Fruit fly (Drosophila melanogaster): ENCODE measurements around the gene CG42729.
A peak's percentile ranks its signal among the peaks of the same experiment; 100 is the strongest.

The CG42729 gene

DNA sequence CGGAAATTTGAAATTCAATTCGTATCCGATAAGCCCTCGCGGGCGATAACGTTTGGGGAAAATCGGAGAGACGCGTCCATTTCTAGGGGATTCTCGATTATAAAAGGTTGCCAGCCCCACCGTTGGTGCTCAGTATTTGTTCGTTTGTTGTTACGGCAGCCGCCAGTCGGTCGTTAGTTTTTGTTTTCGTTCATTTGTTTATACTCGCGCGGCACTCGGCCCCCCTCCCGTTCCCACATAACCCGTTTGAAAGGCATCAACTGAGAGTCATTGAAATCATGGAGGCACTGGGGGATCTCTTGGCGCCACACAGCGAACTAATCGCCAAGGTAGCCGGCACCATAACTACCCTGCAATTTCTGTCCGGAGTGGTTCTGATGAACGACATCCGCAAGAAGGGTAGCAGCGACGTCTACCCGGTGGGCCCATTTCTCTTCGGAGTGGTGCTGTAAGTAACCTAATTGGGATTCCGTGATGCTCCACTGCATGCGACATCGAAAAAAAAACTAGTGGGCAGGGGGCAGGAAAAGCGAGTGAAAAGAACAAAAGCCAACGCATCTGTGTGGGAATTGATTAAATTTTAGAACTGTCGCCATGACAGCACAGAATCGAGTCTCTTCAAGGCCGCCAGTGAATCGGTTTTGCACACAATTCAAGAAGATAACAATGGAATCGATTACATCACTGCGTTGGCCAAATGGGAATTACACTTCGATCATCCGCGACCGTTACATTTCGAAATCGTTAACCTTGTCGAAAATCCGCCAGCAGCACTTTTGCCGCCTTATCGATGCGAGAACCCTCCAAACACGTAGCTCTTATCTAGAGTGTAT is 26.3 kb downstream of the CG42729 start, which contains the start of gene CG7272 (continued):
- peak in 1 of 2 experiments; percentile 78 for TF ChIP-seq Pdp1 (GFP tag; optimal IDR thresholded peaks at IDR 0.05)
- TF ChIP-seq trem (tag; optimal IDR thresholded peaks at IDR 0.05) = peak; percentile 97
- TF ChIP-seq Ets97D (GFP tag; optimal IDR thresholded peaks at IDR 0.05) = peak; percentile 18
- TF ChIP-seq CG10274 (GFP tag; optimal IDR thresholded peaks at IDR 0.05) = peak; percentile 29
- TF ChIP-seq lmd (GFP tag; IDR thresholded peaks at IDR 0.05) = peak; percentile 28; the same call in 1 of the 2 replicates
- peak; percentile 39; the same call in 2 of the 3 replicates for TF ChIP-seq vnd (GFP tag; IDR thresholded peaks at IDR 0.05; ENCODE audit: partially characterized antibody)
- TF ChIP-seq CG12659 (GFP tag; optimal IDR thresholded peaks at IDR 0.05) = peak; percentile 38
- no peak for TF ChIP-seq Trl (optimal IDR thresholded peaks at IDR 0.05)
- TF ChIP-seq Trl (GFP tag; optimal IDR thresholded peaks at IDR 0.05) = peak; percentile 30
- no peak for TF ChIP-seq CG1647 (GFP tag; optimal IDR thresholded peaks at IDR 0.05)
- peak; percentile 88 for TF ChIP-seq Med (GFP tag)
- no peak for TF ChIP-seq sens (GFP tag)
- TF ChIP-seq nmo (GFP tag; optimal IDR thresholded peaks at IDR 0.05) = peak; percentile 19
- TF ChIP-seq CG5245 (GFP tag; optimal IDR thresholded peaks at IDR 0.05) = no peak
- TF ChIP-seq dm (GFP tag; optimal IDR thresholded peaks at IDR 0.05) = no peak
- TF ChIP-seq CG31224 (GFP tag; IDR thresholded peaks at IDR 0.05) = no peak
- TF ChIP-seq Lim3 (GFP tag; IDR thresholded peaks at IDR 0.05) = no peak
- TF ChIP-seq CG10565 (GFP tag; optimal IDR thresholded peaks at IDR 0.05) = no peak
- TF ChIP-seq CG10321 (GFP tag; IDR thresholded peaks at IDR 0.05) = no peak
- peak; percentile 20; the same call in 1 of the 2 replicates for TF ChIP-seq Scr (GFP tag; IDR thresholded peaks at IDR 0.05; ENCODE audit: partially characterized antibody)
- TF ChIP-seq sim (GFP tag; IDR thresholded peaks at IDR 0.05) = no peak
- TF ChIP-seq CTCF (GFP tag; optimal IDR thresholded peaks at IDR 0.05) = peak; percentile 23
- no peak for TF ChIP-seq pita (GFP tag; optimal IDR thresholded peaks at IDR 0.05)
- TF ChIP-seq ap (GFP tag; IDR thresholded peaks at IDR 0.05) = no peak
- no peak for TF ChIP-seq onecut (GFP tag; IDR thresholded peaks at IDR 0.05)
- TF ChIP-seq CG6813 (GFP tag; optimal IDR thresholded peaks at IDR 0.05) = no peak
- no peak for TF ChIP-seq zf30C (GFP tag; optimal IDR thresholded peaks at IDR 0.05)
- 0 out of 3 replicates have a peak, but pooled peaks have one; percentile 6 for TF ChIP-seq otp (GFP tag; IDR thresholded peaks at IDR 0.05)
- TF ChIP-seq CG17912 (GFP tag; optimal IDR thresholded peaks at IDR 0.05) = no peak
- peak; percentile 23 for TF ChIP-seq nom (GFP tag; optimal IDR thresholded peaks at IDR 0.05)
- TF ChIP-seq PHDP (tag; optimal IDR thresholded peaks at IDR 0.05) = no peak
- 0 out of 3 replicates have a peak, but pooled peaks have one; percentile 22 for TF ChIP-seq CG6175 (GFP tag; IDR thresholded peaks at IDR 0.05)
- TF ChIP-seq CG3281 (GFP tag; optimal IDR thresholded peaks at IDR 0.05) = peak; percentile 3
- no peak for TF ChIP-seq CG12104 (GFP tag; optimal IDR thresholded peaks at IDR 0.05)
- peak; percentile 32; the same call in 1 of the 2 replicates for TF ChIP-seq Xrp1 (GFP tag; IDR thresholded peaks at IDR 0.05)
- TF ChIP-seq Rfx (GFP tag; IDR thresholded peaks at IDR 0.05) = peak; percentile 53
- TF ChIP-seq bsh (GFP tag; optimal IDR thresholded peaks at IDR 0.05) = no peak
- TF ChIP-seq bcd (GFP tag; optimal IDR thresholded peaks at IDR 0.05) = no peak
- TF ChIP-seq vfl (GFP tag; optimal IDR thresholded peaks at IDR 0.05) = no peak
- TF ChIP-seq Opbp (GFP tag; IDR thresholded peaks at IDR 0.05; ENCODE audit: partially characterized antibody) = no peak
- no peak for TF ChIP-seq Nf-YA (GFP tag; IDR thresholded peaks at IDR 0.05)
- peak; percentile 44 for TF ChIP-seq sqz (GFP tag; optimal IDR thresholded peaks at IDR 0.05)
- TF ChIP-seq Hr78 (GFP tag; optimal IDR thresholded peaks at IDR 0.05) = no peak
- 0 out of 3 replicates have a peak, but pooled peaks have one; percentile 14 for TF ChIP-seq so (GFP tag; IDR thresholded peaks at IDR 0.05)
- TF ChIP-seq CG11456 (GFP tag; IDR thresholded peaks at IDR 0.05) = no peak
- no peak for TF ChIP-seq ken (GFP tag; IDR thresholded peaks at IDR 0.05)
- peak; percentile 52 for TF ChIP-seq CG34376 (GFP tag; optimal IDR thresholded peaks at IDR 0.05)
- 0 out of 2 replicates have a peak, but pooled peaks have one; percentile 13 for TF ChIP-seq al (GFP tag; IDR thresholded peaks at IDR 0.05)
- TF ChIP-seq CG17802 (tag; optimal IDR thresholded peaks at IDR 0.05) = no peak
- TF ChIP-seq ERR (GFP tag; optimal IDR thresholded peaks at IDR 0.05) = peak; percentile 31

All from whole organism, embryonic.